Worm (Caenorhabditis elegans) whole organism, midembryonic: ENCODE measurements around the gene sri-43.

ENCODE experiments used
- flt-1 ChIP-seq: fragments of 200-800 bp; sonication (Bioruptor generic); IDR thresholded peaks from 2 replicates; pipeline ENCODE4 v1.3.6; 2022; ENCODE audit warnings: missing genetic modification characterization, missing compliant biosample characterization
- tab-1 ChIP-seq: fragments of 200-800 bp; sonication (Bioruptor generic); IDR thresholded peaks from 2 replicates; pipeline ENCODE4 v1.3.6; 2022; ENCODE audit warnings: missing genetic modification characterization, missing compliant biosample characterization
- ztf-29 ChIP-seq: fragments of 200-800 bp; sonication (Bioruptor generic); IDR thresholded peaks from 2 replicates; pipeline ENCODE4 v1.3.6; 2022; ENCODE audit warnings: missing genetic modification reagents, missing genetic modification characterization, missing compliant biosample characterization

DNA sequence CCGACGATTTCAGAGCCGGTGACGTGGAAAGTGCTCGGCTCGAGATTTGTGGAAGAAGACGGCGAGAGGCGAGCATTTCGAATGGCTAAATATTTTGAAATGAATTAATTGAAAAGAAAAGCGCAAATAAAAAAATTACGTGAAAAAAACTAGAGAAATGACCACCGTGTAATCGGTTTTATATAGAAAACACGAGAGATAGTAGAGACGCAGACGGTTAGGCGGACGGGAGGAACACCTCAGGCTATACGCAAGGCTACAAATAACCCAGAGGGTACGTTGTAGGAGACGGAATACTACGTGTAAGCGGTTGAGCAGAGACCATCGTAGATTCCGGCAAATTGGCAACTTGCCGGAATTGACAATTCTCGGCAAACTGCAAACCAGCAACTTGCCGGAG, 33.3 kb downstream of the sri-43 start, which contains the start of gene Y25C1A.13:
- no peak for TF ChIP-seq ztf-29 (GFP tag; lab: Robert Waterston, UW)
- TF ChIP-seq flt-1 (GFP tag; lab: Robert Waterston, UW): no peak
- TF ChIP-seq tab-1 (GFP tag; lab: Robert Waterston, UW): no peak
